Fruit fly (Drosophila melanogaster) Kc167 (cell line): Measurements from ENCODE around the gene Edc3.

ENCODE experiments used
- Sin3A ChIP-seq: fragments of >200 bp; optimal IDR thresholded peaks from 2 replicates; lab custom pipeline; 2018; ENCODE audit warnings: missing external identifiers
- insv ChIP-seq: fragments of >200 bp; optimal IDR thresholded peaks from 3 replicates; lab custom pipeline; 2018; ENCODE audit warnings: missing external identifiers
- psq ChIP-seq: fragments of >200 bp; optimal IDR thresholded peaks from 2 replicates; lab custom pipeline; 2017; ENCODE audit warnings: missing external identifiers
- ttk ChIP-seq: sonication (Bioruptor generic); optimal IDR thresholded peaks from 2 replicates; lab custom pipeline; 2017; ENCODE audit warnings: missing external identifiers

- TF ChIP-seq psq (lab: Kevin White, UChicago) (no peak), insv (lab: Kevin White, UChicago) (no peak), Sin3A (lab: Kevin White, UChicago) (no peak), ttk (lab: Kevin White, UChicago) (no peak)
These were observed 36.9 kb upstream of the Edc3 start for dm6 chr3L:17566335-17567242.
